Worm (Caenorhabditis elegans): ENCODE measurements around the gene acdh-9.

- TF ChIP-seq unc-62 (GFP tag; optimal IDR thresholded peaks at IDR 0.05) (no peak), mep-1 (tag; optimal IDR thresholded peaks at IDR 0.05) (no peak), unc-120 (tag; optimal IDR thresholded peaks at IDR 0.05; ENCODE audit: poor library complexity, severe bottlenecking) (no peak), M03D4.4 (tag; optimal IDR thresholded peaks at IDR 0.05) (no peak), elt-3 (tag; optimal IDR thresholded peaks at IDR 0.05) (no peak)
These were observed 10.0 kb downstream of the acdh-9 start, which contains the start of gene F28A10.8 for ce11 chrII:838414-838813.

All from whole organism, mixed stage, embryonic.